Worm (Caenorhabditis elegans): ENCODE data around the gene algn-8.

The algn-8 gene

ce11 chrII:9855620-9856019 lies 30.6 kb downstream of the algn-8 start, which contains the start of gene chil-4:
Gene chil-4, minus strand, starts transcription at chrII:9855720.
- TF ChIP-seq pax-1 (tag; optimal IDR thresholded peaks at IDR 0.05): no peak
- no peak for TF ChIP-seq ceh-31 (tag; optimal IDR thresholded peaks at IDR 0.05)
- no peak for TF ChIP-seq elt-2 (tag; optimal IDR thresholded peaks at IDR 0.05)
- TF ChIP-seq hlh-13 (GFP tag; optimal IDR thresholded peaks at IDR 0.05): no peak
- TF ChIP-seq ceh-45 (GFP tag; IDR thresholded peaks at IDR 0.05): no peak
- TF ChIP-seq sox-4 (tag; optimal IDR thresholded peaks at IDR 0.05): no peak
- no peak for TF ChIP-seq fkh-10 (GFP tag; optimal IDR thresholded peaks at IDR 0.05)
- TF ChIP-seq odd-2 (tag; optimal IDR thresholded peaks at IDR 0.05): no peak
- TF ChIP-seq ref-2 (tag; optimal IDR thresholded peaks at IDR 0.05): no peak
- no peak for TF ChIP-seq rnt-1 (tag; optimal IDR thresholded peaks at IDR 0.05)
- TF ChIP-seq pag-3 (tag; optimal IDR thresholded peaks at IDR 0.05; ENCODE audit: borderline replicate concordance): no peak
- no peak for TF ChIP-seq pros-1 (tag; optimal IDR thresholded peaks at IDR 0.05)
- TF ChIP-seq ama-1 (optimal IDR thresholded peaks at IDR 0.05): no peak
- TF ChIP-seq dve-1 (tag; optimal IDR thresholded peaks at IDR 0.05): no peak
- TF ChIP-seq nhr-232 (tag; optimal IDR thresholded peaks at IDR 0.05): no peak
- no peak for TF ChIP-seq ceh-14 (tag; optimal IDR thresholded peaks at IDR 0.05)
- TF ChIP-seq hlh-8 (tag; optimal IDR thresholded peaks at IDR 0.05): no peak
- TF ChIP-seq C08G9.2 (tag; optimal IDR thresholded peaks at IDR 0.05): no peak
- no peak for TF ChIP-seq fax-1 (tag; optimal IDR thresholded peaks at IDR 0.05)
- no peak for TF ChIP-seq sdc-2 (tag; optimal IDR thresholded peaks at IDR 0.05)

- TF ChIP-seq hlh-6 (tag; optimal IDR thresholded peaks at IDR 0.05): no peak
- no peak for TF ChIP-seq dve-1 (tag; optimal IDR thresholded peaks at IDR 0.05)
- TF ChIP-seq mec-3 (tag; optimal IDR thresholded peaks at IDR 0.05; ENCODE audit: borderline replicate concordance): no peak
- no peak for TF ChIP-seq nhr-11 (tag; optimal IDR thresholded peaks at IDR 0.05)
- TF ChIP-seq ahr-1 (tag; optimal IDR thresholded peaks at IDR 0.05): no peak
- TF ChIP-seq ref-2 (tag; optimal IDR thresholded peaks at IDR 0.05): no peak
- TF ChIP-seq ceh-24 (tag; optimal IDR thresholded peaks at IDR 0.05): no peak
- TF ChIP-seq sox-2 (GFP tag; IDR thresholded peaks at IDR 0.05): no peak
Measured at ce11 chrII:9850945-9851344, 35.3 kb downstream of the algn-8 start, which contains the start of gene ZK938.10. Gene ZK938.10, minus strand, starts transcription at chrII:9851045.

ce11 chrII:9849497-9849896 lies 36.7 kb downstream of the algn-8 start, which contains the start of gene old-2:
Gene old-2, minus strand, starts transcription at chrII:9849597.
- TF ChIP-seq ceh-30 (tag; optimal IDR thresholded peaks at IDR 0.05): no peak
- no peak for TF ChIP-seq ceh-18 (tag; optimal IDR thresholded peaks at IDR 0.05)
- no peak for TF ChIP-seq dve-1 (tag; optimal IDR thresholded peaks at IDR 0.05)
- TF ChIP-seq F13H6.1 (tag; optimal IDR thresholded peaks at IDR 0.05): no peak
- no peak for TF ChIP-seq K02D7.2 (tag; optimal IDR thresholded peaks at IDR 0.05)
- no peak for TF ChIP-seq ceh-24 (tag; optimal IDR thresholded peaks at IDR 0.05)
- TF ChIP-seq ceh-19 (GFP tag; optimal IDR thresholded peaks at IDR 0.05): no peak
- TF ChIP-seq rnt-1 (tag; optimal IDR thresholded peaks at IDR 0.05): no peak
- no peak for TF ChIP-seq fax-1 (tag; optimal IDR thresholded peaks at IDR 0.05)
- TF ChIP-seq ceh-34 (tag; optimal IDR thresholded peaks at IDR 0.05): no peak

ce11 chrII:9845239-9845638 lies 41.0 kb downstream of the algn-8 start, which contains the start of gene chil-9:
Gene chil-9, minus strand, starts transcription at chrII:9845339.
- TF ChIP-seq hlh-8 (tag; optimal IDR thresholded peaks at IDR 0.05): no peak
- no peak for TF ChIP-seq gmeb-2 (tag; optimal IDR thresholded peaks at IDR 0.05)
- no peak for TF ChIP-seq fkh-10 (GFP tag; optimal IDR thresholded peaks at IDR 0.05)
- TF ChIP-seq sox-2 (GFP tag; IDR thresholded peaks at IDR 0.05): no peak
- TF ChIP-seq ref-2 (tag; optimal IDR thresholded peaks at IDR 0.05): no peak
- TF ChIP-seq K09A11.1 (tag; optimal IDR thresholded peaks at IDR 0.05; ENCODE audit: insufficient read depth): no peak
- TF ChIP-seq pros-1 (tag; optimal IDR thresholded peaks at IDR 0.05): no peak
- no peak for TF ChIP-seq ceh-31 (tag; optimal IDR thresholded peaks at IDR 0.05)
- no peak for TF ChIP-seq madf-2 (tag; optimal IDR thresholded peaks at IDR 0.05)
- TF ChIP-seq C38D4.7 (GFP tag; optimal IDR thresholded peaks at IDR 0.05): no peak
- TF ChIP-seq Y22D7AL.16 (tag; optimal IDR thresholded peaks at IDR 0.05): no peak
- no peak for TF ChIP-seq ceh-30 (tag; optimal IDR thresholded peaks at IDR 0.05)

All from whole organism, late embryonic.